Fruit fly (Drosophila melanogaster) whole organism, pupa: ENCODE measurements around the gene CG34008.

ENCODE experiments used
- CG17806 ChIP-seq: fragments of 200-800 bp; sonication (Bioruptor generic); optimal IDR thresholded peaks from 2 replicates; lab custom pipeline; 2018; ENCODE audit warnings: missing biosample characterization, mild to moderate bottlenecking, missing genetic modification characterization, moderate library complexity
- CG32121 ChIP-seq: fragments of 200-800 bp; sonication (Bioruptor generic); IDR thresholded peaks from 2 replicates; pipeline ENCODE4 v1.3.6; 2022; ENCODE audit warnings: missing biosample characterization, missing genetic modification characterization
- CG4496 ChIP-seq: fragments of 200-800 bp; sonication (Bioruptor generic); IDR thresholded peaks from 3 replicates; pipeline ENCODE4 v1.3.6; 2022; ENCODE audit warnings: missing biosample characterization, missing genetic modification characterization
- EcR ChIP-seq: fragments of 200-800 bp; sonication (Bioruptor generic); optimal IDR thresholded peaks from 3 replicates; lab custom pipeline; 2019; ENCODE audit warnings: missing biosample characterization, missing genetic modification characterization, mild to moderate bottlenecking, moderate library complexity, missing genetic modification reagents
- Pif1B ChIP-seq: fragments of 200-800 bp; sonication (Bioruptor generic); optimal IDR thresholded peaks from 3 replicates; lab custom pipeline; 2016; ENCODE audit warnings: missing biosample characterization, missing genetic modification characterization
- Snoo ChIP-seq: fragments of 200-800 bp; sonication (Bioruptor generic); optimal IDR thresholded peaks from 3 replicates; lab custom pipeline; 2017; ENCODE audit warnings: missing biosample characterization, mild to moderate bottlenecking, missing genetic modification characterization, inconsistent platforms
- rn ChIP-seq: fragments of 200-800 bp; sonication (Bioruptor generic); IDR thresholded peaks from 2 replicates; pipeline ENCODE4 v1.3.6; 2022; ENCODE audit warnings: missing biosample characterization, missing genetic modification characterization

DNA sequence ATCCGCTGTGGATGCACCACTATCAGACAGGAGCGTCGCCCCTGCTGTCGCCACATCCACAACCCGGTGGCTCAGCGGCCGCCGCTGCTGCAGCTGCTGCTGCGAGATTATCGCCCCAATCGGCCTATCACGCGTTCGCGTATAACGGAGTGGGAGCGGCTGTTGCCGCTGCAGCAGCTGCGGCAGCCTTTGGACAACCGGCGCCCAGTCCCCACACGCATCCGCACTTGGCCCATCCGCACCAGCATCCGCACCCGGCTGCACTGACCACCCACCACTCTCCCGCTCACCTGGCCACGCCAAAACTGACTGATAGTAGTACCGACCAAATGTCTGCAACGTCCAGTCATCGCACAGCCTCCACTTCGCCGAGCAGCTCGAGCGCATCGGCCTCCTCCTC, 44.8 kb upstream of the CG34008 start:
- TF ChIP-seq Snoo (tag; lab: Kevin White, UChicago) (no peak), rn (no peak), Pif1B (GFP tag; lab: Kevin White, UChicago) (no peak), CG17806 (tag; lab: Kevin White, UChicago) (no peak), CG4496 (GFP tag; lab: Robert Waterston, UW) (no peak), EcR (GFP tag; lab: Kevin White, UChicago) (no peak), CG32121 (GFP tag; lab: Robert Waterston, UW) (no peak)
